Worm (Caenorhabditis elegans) whole organism, L1 larva: ENCODE results near the gene glb-33.

Experiments used
- C04F5.9 ChIP-seq: sonication (generic microtip); optimal IDR thresholded peaks from 2 replicates; lab custom pipeline; 2016; ENCODE audit warnings: missing genetic modification characterization, missing compliant biosample characterization
- C34B4.2 ChIP-seq: sonication (generic microtip); optimal IDR thresholded peaks from 2 replicates; lab custom pipeline; 2017; ENCODE audit warnings: mild to moderate bottlenecking, missing genetic modification characterization, missing compliant biosample characterization
- F16B12.6 ChIP-seq: fragments of 150-350 bp; optimal IDR thresholded peaks from 2 replicates; lab custom pipeline; 2014; ENCODE audit warnings: missing biosample characterization, missing genetic modification characterization
- Y116A8C.19 ChIP-seq: sonication (generic microtip); optimal IDR thresholded peaks from 2 replicates; lab custom pipeline; 2016; ENCODE audit warnings: missing compliant biosample characterization, missing genetic modification characterization, borderline replicate concordance
- blmp-1 ChIP-seq: fragments of 150-350 bp; optimal IDR thresholded peaks from 2 replicates; lab custom pipeline; 2014; ENCODE audit warnings: missing biosample characterization, missing genetic modification characterization
- ceh-63 ChIP-seq: fragments of 200-800 bp; sonication (Bioruptor generic); optimal IDR thresholded peaks from 2 replicates; lab custom pipeline; 2018; ENCODE audit warnings: mild to moderate bottlenecking, missing genetic modification characterization, missing compliant biosample characterization
- ceh-82 ChIP-seq, 3 experiments: fragments of 150-350 bp in 1 of 3; sonication (generic microtip) in 2 of 3; optimal IDR thresholded peaks; 2 replicates each; lab custom pipeline; 2014 to 2017; ENCODE audit warnings: missing biosample characterization in 3 of 3, missing genetic modification characterization in 3 of 3
- ces-1 ChIP-seq: fragments of 150-350 bp; optimal IDR thresholded peaks from 2 replicates; lab custom pipeline; 2014; ENCODE audit warnings: missing biosample characterization, missing genetic modification reagents, missing genetic modification characterization
- dpl-1 ChIP-seq, 3 experiments: fragments of 150-350 bp in 2 of 3; sonication (generic microtip) in 1 of 3; optimal IDR thresholded peaks; 2 replicates each; lab custom pipeline; 2014 to 2017; ENCODE audit warnings: missing biosample characterization in 3 of 3, missing genetic modification characterization in 3 of 3, missing genetic modification reagents in 3 of 3
- dsc-1 ChIP-seq: sonication (generic microtip); optimal IDR thresholded peaks from 2 replicates; lab custom pipeline; 2016; ENCODE audit warnings: mild to moderate bottlenecking, missing genetic modification characterization, missing compliant biosample characterization
- efl-1 ChIP-seq, 4 experiments: fragments of 150-350 bp; optimal IDR thresholded peaks in 3 of 4; peaks in 1 of 4; 1 replicate in 1 of 4; 2 replicates in 3 of 4; lab custom pipeline; 2014; ENCODE audit warnings: missing biosample characterization in 2 of 4, missing genetic modification characterization in 2 of 4, missing genetic modification reagents in 2 of 4
- egl-27 ChIP-seq, 2 experiments: fragments of 150-350 bp in 1 of 2; sonication (generic microtip); optimal IDR thresholded peaks; 3 replicates each; lab custom pipeline; 2017 to 2018; ENCODE audit warnings: missing biosample characterization in 2 of 2, missing genetic modification characterization in 2 of 2, missing genetic modification reagents in 2 of 2
- fkh-10 ChIP-seq: sonication (generic microtip); optimal IDR thresholded peaks from 2 replicates; lab custom pipeline; 2017; ENCODE audit warnings: missing biosample characterization, missing genetic modification reagents, missing genetic modification characterization
- fkh-4 ChIP-seq: sonication (generic microtip); optimal IDR thresholded peaks from 2 replicates; lab custom pipeline; 2016; ENCODE audit warnings: missing compliant biosample characterization, missing genetic modification characterization, borderline replicate concordance
- fkh-8 ChIP-seq: sonication (generic microtip); optimal IDR thresholded peaks from 2 replicates; lab custom pipeline; 2016; ENCODE audit warnings: mild to moderate bottlenecking, missing genetic modification characterization, missing compliant biosample characterization
- fos-1 ChIP-seq: fragments of 150-350 bp; optimal IDR thresholded peaks from 2 replicates; lab custom pipeline; 2014; ENCODE audit warnings: missing biosample characterization, missing genetic modification characterization
- grh-1 ChIP-seq: fragments of 200-800 bp; sonication (Bioruptor generic); IDR thresholded peaks from 2 replicates; pipeline ENCODE4 v1.3.6; 2022; ENCODE audit warnings: missing genetic modification reagents, missing genetic modification characterization, missing compliant biosample characterization
- hlh-17 ChIP-seq: fragments of 200-800 bp; sonication (Bioruptor generic); optimal IDR thresholded peaks from 2 replicates; lab custom pipeline; 2018; ENCODE audit warnings: missing genetic modification characterization, mild to moderate bottlenecking, missing compliant biosample characterization, moderate library complexity, borderline replicate concordance
- hpl-2 ChIP-seq: fragments of 150-350 bp; optimal IDR thresholded peaks from 2 replicates; lab custom pipeline; 2014; ENCODE audit warnings: missing biosample characterization, missing genetic modification reagents, missing genetic modification characterization
- irx-1 ChIP-seq: sonication (generic microtip); optimal IDR thresholded peaks from 2 replicates; lab custom pipeline; 2016; ENCODE audit warnings: missing genetic modification characterization, missing compliant biosample characterization
- isw-1 ChIP-seq: fragments of 200-800 bp; sonication (Bioruptor generic); IDR thresholded peaks from 2 replicates; pipeline ENCODE4 v1.3.6; 2022; ENCODE audit warnings: missing genetic modification characterization, missing compliant biosample characterization
- jun-1 ChIP-seq: fragments of 150-350 bp; optimal IDR thresholded peaks from 2 replicates; lab custom pipeline; 2014; ENCODE audit warnings: missing biosample characterization, missing genetic modification reagents, missing genetic modification characterization
- lin-14 ChIP-seq: fragments of 200-800 bp; sonication (Bioruptor generic); optimal IDR thresholded peaks from 2 replicates; lab custom pipeline; 2018; ENCODE audit warnings: mild to moderate bottlenecking, missing genetic modification characterization, moderate library complexity, missing compliant biosample characterization
- lin-15B ChIP-seq: fragments of 150-350 bp; sonication (generic microtip); optimal IDR thresholded peaks from 3 replicates; lab custom pipeline; 2014; ENCODE audit warnings: missing biosample characterization, missing genetic modification characterization
- lin-35 ChIP-seq, 2 experiments: fragments of 150-350 bp; optimal IDR thresholded peaks; 2 replicates each; lab custom pipeline; 2014; ENCODE audit warnings: missing biosample characterization in 2 of 2, missing genetic modification characterization in 2 of 2, missing genetic modification reagents in 2 of 2
- lsy-2 ChIP-seq, 2 experiments: fragments of 150-350 bp; optimal IDR thresholded peaks; 2 replicates each; lab custom pipeline; 2014; ENCODE audit warnings: missing biosample characterization in 2 of 2, missing genetic modification characterization in 2 of 2
- mdl-1 ChIP-seq, 2 experiments: fragments of 150-350 bp; optimal IDR thresholded peaks; 2 replicates each; lab custom pipeline; 2014 to 2017; ENCODE audit warnings: missing biosample characterization in 2 of 2, missing genetic modification characterization in 2 of 2, inconsistent platforms in 1 of 2
- mef-2 ChIP-seq: fragments of 150-350 bp; optimal IDR thresholded peaks from 2 replicates; lab custom pipeline; 2014; ENCODE audit warnings: missing biosample characterization, missing genetic modification characterization
- nhr-19 ChIP-seq: fragments of 200-800 bp; sonication (Bioruptor generic); conservative IDR thresholded peaks from 2 replicates; pipeline ENCODE4 v1.3.6; 2022; ENCODE audit warnings: missing genetic modification characterization, missing compliant biosample characterization
- nhr-20 ChIP-seq: sonication (generic microtip); optimal IDR thresholded peaks from 2 replicates; lab custom pipeline; 2016; ENCODE audit warnings: mild to moderate bottlenecking, missing genetic modification characterization, missing compliant biosample characterization
- nhr-237 ChIP-seq: fragments of 150-350 bp; optimal IDR thresholded peaks from 2 replicates; lab custom pipeline; 2014; ENCODE audit warnings: missing biosample characterization, missing genetic modification characterization
- nhr-28 ChIP-seq: fragments of 150-350 bp; optimal IDR thresholded peaks from 2 replicates; lab custom pipeline; 2014; ENCODE audit warnings: missing biosample characterization, missing genetic modification characterization
- nhr-71 ChIP-seq: sonication (generic microtip); optimal IDR thresholded peaks from 2 replicates; lab custom pipeline; 2016; ENCODE audit warnings: mild to moderate bottlenecking, missing genetic modification characterization, moderate library complexity, missing compliant biosample characterization
- nhr-77 ChIP-seq: fragments of 150-350 bp; optimal IDR thresholded peaks from 2 replicates; lab custom pipeline; 2014; ENCODE audit warnings: missing biosample characterization, missing genetic modification characterization
- nhr-90 ChIP-seq: sonication (generic microtip); optimal IDR thresholded peaks from 2 replicates; lab custom pipeline; 2016; ENCODE audit warnings: mild to moderate bottlenecking, missing genetic modification characterization, missing compliant biosample characterization; ENCODE audit not compliant: poor library complexity
- pax-3 ChIP-seq: fragments of 200-800 bp; sonication (Bioruptor generic); optimal IDR thresholded peaks from 2 replicates; lab custom pipeline; 2018; ENCODE audit warnings: mild to moderate bottlenecking, missing genetic modification characterization, moderate library complexity, missing compliant biosample characterization
- pqm-1 ChIP-seq: sonication (generic microtip); optimal IDR thresholded peaks from 3 replicates; lab custom pipeline; 2017; ENCODE audit warnings: missing biosample characterization, missing genetic modification characterization
- rnt-1 ChIP-seq: sonication (generic microtip); optimal IDR thresholded peaks from 2 replicates; lab custom pipeline; 2016; ENCODE audit warnings: mild to moderate bottlenecking, missing genetic modification characterization, moderate library complexity, missing compliant biosample characterization
- snpc-4 ChIP-seq: fragments of 150-350 bp; optimal IDR thresholded peaks from 2 replicates; lab custom pipeline; 2014; ENCODE audit warnings: missing biosample characterization, missing genetic modification characterization
- swsn-7 ChIP-seq: sonication (generic microtip); optimal IDR thresholded peaks from 2 replicates; lab custom pipeline; 2016; ENCODE audit warnings: missing genetic modification characterization, missing compliant biosample characterization
- unc-130 ChIP-seq: fragments of 150-350 bp; optimal IDR thresholded peaks from 2 replicates; lab custom pipeline; 2017; ENCODE audit warnings: missing biosample characterization, missing genetic modification characterization, inconsistent platforms
- unc-30 ChIP-seq: sonication (generic microtip); optimal IDR thresholded peaks from 2 replicates; lab custom pipeline; 2017; ENCODE audit warnings: missing biosample characterization, missing genetic modification characterization
- unc-98 ChIP-seq: fragments of 200-800 bp; sonication (Bioruptor generic); IDR thresholded peaks from 2 replicates; pipeline ENCODE4 v1.3.6; 2022; ENCODE audit warnings: missing genetic modification characterization, missing compliant biosample characterization
- vab-15 ChIP-seq: sonication (generic microtip); optimal IDR thresholded peaks from 2 replicates; lab custom pipeline; 2017; ENCODE audit warnings: missing genotype, mild to moderate bottlenecking, missing genetic modification characterization, missing compliant biosample characterization
- ztf-4 ChIP-seq: fragments of 150-350 bp; optimal IDR thresholded peaks from 2 replicates; lab custom pipeline; 2014; ENCODE audit warnings: missing biosample characterization, missing genetic modification characterization

The glb-33 gene

DNA sequence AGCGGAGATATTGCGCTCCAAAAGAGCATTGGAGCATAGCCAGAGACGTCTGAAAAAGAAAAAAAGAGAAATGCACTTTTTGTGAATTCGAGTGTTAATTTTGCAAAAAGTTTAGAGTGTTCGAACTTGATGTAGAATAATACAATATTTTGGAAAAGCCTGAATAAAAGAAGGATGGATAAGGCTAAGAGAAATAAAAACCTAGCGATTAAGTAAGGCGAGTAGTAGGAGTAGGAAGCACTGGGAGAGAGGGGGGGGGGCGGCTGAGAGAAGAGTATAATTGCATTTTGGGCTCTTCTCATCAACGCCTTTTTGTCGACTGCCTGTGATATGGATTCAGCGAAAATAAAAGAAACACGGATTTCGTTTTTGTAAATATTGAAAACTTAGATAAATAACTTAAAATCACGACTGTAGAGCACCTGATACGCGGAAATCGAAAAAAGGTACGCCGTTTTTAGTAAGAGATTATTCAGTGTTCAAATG lies 34.0 kb upstream of the glb-33 start, which contains the start of gene F16B3.3:
Gene F16B3.3, minus strand, starts transcription at position 51 of the 486 bp plus-strand sequence.
- no peak for TF ChIP-seq irx-1
- TF ChIP-seq dsc-1: no peak
- no peak for TF ChIP-seq lin-35 (GFP tag; optimal IDR thresholded peaks at IDR 0.05; lab: Kevin White, UChicago)
- no peak for TF ChIP-seq hpl-2 (GFP tag; lab: Kevin White, UChicago)
- no peak for TF ChIP-seq unc-30 (tag; lab: Kevin White, UChicago)
- no peak for TF ChIP-seq unc-130
- TF ChIP-seq ceh-63 (GFP tag; lab: Kevin White, UChicago): no peak
- TF ChIP-seq nhr-77: no peak
- TF ChIP-seq jun-1 (tag; lab: Kevin White, UChicago): no peak
- TF ChIP-seq hlh-17 (GFP tag; lab: Kevin White, UChicago): no peak
- no peak for TF ChIP-seq nhr-90 (tag; lab: Kevin White, UChicago)
- TF ChIP-seq ztf-4 (tag; lab: Kevin White, UChicago): no peak
- TF ChIP-seq grh-1: no peak
- TF ChIP-seq blmp-1 (tag; lab: Kevin White, UChicago): no peak
- TF ChIP-seq, all 84 proteins: peak for 0

DNA sequence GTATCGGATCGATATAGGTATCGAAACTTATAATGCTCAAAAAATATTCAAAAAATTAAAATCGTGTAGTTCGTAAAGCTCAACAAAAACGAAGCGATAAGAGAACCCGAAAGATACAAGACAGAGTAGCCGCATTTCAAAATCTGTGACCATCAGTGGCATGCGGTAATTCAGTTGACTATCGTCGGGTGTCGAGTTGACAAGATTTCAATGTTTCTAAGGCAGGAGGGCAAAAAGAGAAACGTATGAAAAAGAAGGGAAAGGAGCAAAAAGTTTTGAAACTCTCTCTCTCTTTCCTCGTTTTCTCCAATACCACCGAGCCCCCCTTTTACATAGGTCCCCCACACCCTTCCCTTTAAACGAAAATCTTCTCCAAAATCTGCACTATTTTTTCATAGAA lies 30.1 kb upstream of the glb-33 start:
- no peak for TF ChIP-seq ces-1 (GFP tag; lab: Kevin White, UChicago)
- TF ChIP-seq C04F5.9 (tag; lab: Kevin White, UChicago): no peak
- no peak for TF ChIP-seq C34B4.2 (tag; lab: Kevin White, UChicago)
- no peak for TF ChIP-seq nhr-77
- TF ChIP-seq fkh-10 (GFP tag; lab: Kevin White, UChicago): peak; percentile 19
- no peak for TF ChIP-seq pqm-1 (tag; lab: Kevin White, UChicago)
- no peak for TF ChIP-seq nhr-28 (tag; lab: Kevin White, UChicago)
- peak in 1 of 3 experiments; percentile 5 for TF ChIP-seq ceh-82 (tag; optimal IDR thresholded peaks at IDR 0.05; lab: Kevin White, UChicago)
- TF ChIP-seq lin-14: peak; percentile 71
- TF ChIP-seq nhr-19 (GFP tag; lab: Robert Waterston, UW): no peak
- no peak for TF ChIP-seq snpc-4 (tag; lab: Kevin White, UChicago)
- TF ChIP-seq, all 84 proteins: peak for 3

DNA sequence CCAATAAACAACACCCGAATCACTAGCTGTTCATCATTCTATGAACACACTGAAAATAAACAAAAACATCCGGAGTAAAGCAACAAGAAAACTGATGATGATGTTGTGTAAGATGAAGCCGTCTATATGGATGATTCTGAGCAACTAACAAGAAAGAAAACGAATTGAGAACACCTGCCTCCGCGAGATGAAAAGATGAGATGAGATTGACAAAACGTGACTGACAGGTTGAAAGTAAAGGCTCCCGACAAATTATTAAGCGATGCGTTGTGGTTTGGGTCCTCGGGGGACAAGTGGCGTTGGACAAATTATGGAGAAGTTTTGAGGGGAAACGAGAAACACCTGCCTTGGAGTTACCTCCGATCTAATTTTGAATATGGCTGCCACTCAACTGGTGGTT lies 25.9 kb upstream of the glb-33 start:
- TF ChIP-seq lin-35 (GFP tag; optimal IDR thresholded peaks at IDR 0.05; lab: Kevin White, UChicago) (no peak), rnt-1 (tag; lab: Kevin White, UChicago) (peak; percentile 17), lin-14 (peak; percentile 16), dsc-1 (peak; percentile 44)

DNA sequence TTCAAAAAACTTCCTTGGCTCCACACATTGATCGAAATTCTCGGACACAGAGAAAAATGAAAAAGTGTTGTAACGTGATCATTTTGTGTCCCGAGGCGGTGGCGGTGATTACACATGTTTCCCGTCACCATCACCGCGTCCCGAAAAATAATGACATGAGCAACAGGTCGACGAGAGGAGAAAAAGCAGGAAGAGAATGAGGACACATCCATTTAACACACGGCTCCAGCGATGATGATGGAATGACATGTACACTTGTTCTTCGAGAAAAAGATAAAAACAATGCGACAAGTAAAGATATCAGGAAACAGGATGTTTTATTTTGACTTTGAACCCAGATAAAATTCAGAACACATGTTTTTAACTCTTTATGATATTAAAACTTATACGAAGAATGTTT lies 24.6 kb upstream of the glb-33 start:
- TF ChIP-seq mef-2 (no peak), pqm-1 (tag; lab: Kevin White, UChicago) (no peak), efl-1 (optimal IDR thresholded peaks at IDR 0.05; lab: Kevin White, UChicago) (no peak), efl-1 (GFP tag; optimal IDR thresholded peaks at IDR 0.05 in 1 of 2; lab: Kevin White, UChicago) (no peak), swsn-7 (tag; lab: Kevin White, UChicago) (no peak), isw-1 (GFP tag; lab: Robert Waterston, UW) (no peak), lin-14 (peak; percentile 90), fos-1 (tag; lab: Kevin White, UChicago) (no peak), F16B12.6 (tag; lab: Kevin White, UChicago) (no peak), rnt-1 (tag; lab: Kevin White, UChicago) (peak; percentile 68), Y116A8C.19 (tag; lab: Kevin White, UChicago) (no peak), unc-98 (GFP tag; lab: Robert Waterston, UW) (no peak), fkh-4 (no peak), dpl-1 (GFP tag; optimal IDR thresholded peaks at IDR 0.05; lab: Kevin White, UChicago) (no peak), nhr-20 (tag; lab: Kevin White, UChicago) (no peak), egl-27 (tag; optimal IDR thresholded peaks at IDR 0.05; lab: Kevin White, UChicago) (no peak), blmp-1 (tag; lab: Kevin White, UChicago) (no peak), grh-1 (no peak), hlh-17 (GFP tag; lab: Kevin White, UChicago) (no peak), nhr-19 (GFP tag; lab: Robert Waterston, UW) (no peak), unc-30 (tag; lab: Kevin White, UChicago) (no peak), fkh-8 (tag; lab: Kevin White, UChicago) (no peak), vab-15 (tag; lab: Kevin White, UChicago) (no peak), mdl-1 (tag; optimal IDR thresholded peaks at IDR 0.05; lab: Kevin White, UChicago) (no peak), nhr-237 (tag; lab: Kevin White, UChicago) (no peak), nhr-71 (tag; lab: Kevin White, UChicago) (peak; percentile 36), unc-130 (no peak), pax-3 (tag; lab: Kevin White, UChicago) (no peak), lsy-2 (tag; optimal IDR thresholded peaks at IDR 0.05; lab: Kevin White, UChicago) (no peak), lin-15B (no peak)
